Worm (Caenorhabditis elegans): ENCODE data around the gene epg-9.

Gene epg-9

ce11 chrIV:2613754-2614244 lies 12.9 kb downstream of the epg-9 start, which contains the start of gene daao-1 (continued):
- TF ChIP-seq arid-1 (GFP tag; conservative IDR thresholded peaks at IDR 0.05) (no peak), ctbp-1 (GFP tag; IDR thresholded peaks at IDR 0.05) (no peak), jun-1 (tag; optimal IDR thresholded peaks at IDR 0.05) (no peak)

ce11 chrIV:2616853-2617252 lies 15.9 kb downstream of the epg-9 start:
- no peak for TF ChIP-seq mes-2 (tag; optimal IDR thresholded peaks at IDR 0.05; ENCODE audit: poor library complexity, severe bottlenecking)
- TF ChIP-seq ceh-28 (tag; optimal IDR thresholded peaks at IDR 0.05) = peak; percentile 73
- no peak for TF ChIP-seq lim-7 (GFP tag; IDR thresholded peaks at IDR 0.05)

ce11 chrIV:2618611-2619010 lies 17.7 kb downstream of the epg-9 start, which contains the start of gene smf-3:
Gene smf-3 (plus strand): TSS chrIV:2618869.
- no peak for TF ChIP-seq dmd-8 (GFP tag; IDR thresholded peaks at IDR 0.05)
- peak; percentile 60 for TF ChIP-seq nhr-102 (tag; optimal IDR thresholded peaks at IDR 0.05)
- TF ChIP-seq php-3 (GFP tag; IDR thresholded peaks at IDR 0.05) = peak; percentile 84
- peak; percentile 5 for TF ChIP-seq T20F7.1 (GFP tag; optimal IDR thresholded peaks at IDR 0.05)
- peak; percentile 86 for TF ChIP-seq dmd-6 (GFP tag; IDR thresholded peaks at IDR 0.05)
- TF ChIP-seq hif-1 (tag; optimal IDR thresholded peaks at IDR 0.05) = peak in 1 of 2 experiments; percentile 89
- peak; percentile 86 for TF ChIP-seq pqm-1 (tag; optimal IDR thresholded peaks at IDR 0.05)
- TF ChIP-seq nhr-41 (GFP tag; IDR thresholded peaks at IDR 0.05) = peak; percentile 70; the same call in 1 of the 2 replicates
- TF ChIP-seq daf-16 (GFP tag; optimal IDR thresholded peaks at IDR 0.05) = no peak
- peak; percentile 60 for TF ChIP-seq daf-16 (tag; optimal IDR thresholded peaks at IDR 0.05)
- no peak for TF ChIP-seq lin-1 (GFP tag; IDR thresholded peaks at IDR 0.05)
- TF ChIP-seq mxl-2 (GFP tag; conservative IDR thresholded peaks at IDR 0.05) = no peak
- no peak for TF ChIP-seq zip-2 (tag; optimal IDR thresholded peaks at IDR 0.05)
- TF ChIP-seq lin-13 (GFP tag; optimal IDR thresholded peaks at IDR 0.05) = no peak
- TF ChIP-seq hlh-11 (tag; optimal IDR thresholded peaks at IDR 0.05) = peak; percentile 77
- peak; percentile 96 for TF ChIP-seq aha-1 (tag)
- no peak for TF ChIP-seq F26F4.8 (GFP tag; conservative IDR thresholded peaks at IDR 0.05)
- no peak for TF ChIP-seq madf-5 (GFP tag; IDR thresholded peaks at IDR 0.05)
- peak; percentile 72 for TF ChIP-seq nhr-48 (tag; optimal IDR thresholded peaks at IDR 0.05)
- TF ChIP-seq dve-1 (tag; optimal IDR thresholded peaks at IDR 0.05; ENCODE audit: insufficient read depth) = peak; percentile 79
- TF ChIP-seq aly-2 (tag; optimal IDR thresholded peaks at IDR 0.05) = no peak
- peak; percentile 61 for TF ChIP-seq nhr-77 (tag; optimal IDR thresholded peaks at IDR 0.05)
- peak; percentile 51 for TF ChIP-seq nhr-28 (tag; optimal IDR thresholded peaks at IDR 0.05)
- TF ChIP-seq mdl-1 (tag; optimal IDR thresholded peaks at IDR 0.05) = peak in 1 of 2 experiments; percentile 10

ce11 chrIV:2628171-2628570 lies 27.2 kb downstream of the epg-9 start, which contains the start of gene ngn-1:
Gene ngn-1 (minus strand): TSS chrIV:2628271.
- no peak for TF ChIP-seq ztf-7 (tag; optimal IDR thresholded peaks at IDR 0.05)
- TF ChIP-seq unc-62 (GFP tag; optimal IDR thresholded peaks at IDR 0.05 in 1 of 2) = peak in 1 of 2 experiments; percentile 54
- TF ChIP-seq unc-62 (tag; optimal IDR thresholded peaks at IDR 0.05) = no peak

- TF ChIP-seq daf-19 (GFP tag; conservative IDR thresholded peaks at IDR 0.05) (no peak), unc-62 (GFP tag; optimal IDR thresholded peaks at IDR 0.05 in 1 of 2) (peak in 1 of 2 experiments; percentile 82), unc-62 (tag; optimal IDR thresholded peaks at IDR 0.05) (no peak), zip-11 (GFP tag; IDR thresholded peaks at IDR 0.05) (no peak)
Measured at ce11 chrIV:2630145-2630544, 29.2 kb downstream of the epg-9 start.
